Worm (Caenorhabditis elegans): ENCODE measurements around the gene del-9.

Gene del-9

ce11 chrX:3584481-3584880 lies 32.6 kb downstream of the del-9 start:
- TF ChIP-seq unc-39 (tag; optimal IDR thresholded peaks at IDR 0.05), result no peak
- peak; percentile 85 for TF ChIP-seq ces-1 (GFP tag; optimal IDR thresholded peaks at IDR 0.05)
- no peak for TF ChIP-seq lin-13 (tag; optimal IDR thresholded peaks at IDR 0.05)
- TF ChIP-seq elt-1 (tag; optimal IDR thresholded peaks at IDR 0.05; ENCODE audit: borderline replicate concordance, insufficient read depth), result no peak
- no peak for TF ChIP-seq drap-1 (GFP tag; optimal IDR thresholded peaks at IDR 0.05)
- TF ChIP-seq ceh-39 (tag; optimal IDR thresholded peaks at IDR 0.05), result no peak
- no peak for TF ChIP-seq unc-120 (tag; optimal IDR thresholded peaks at IDR 0.05; ENCODE audit: poor library complexity, severe bottlenecking)
- TF ChIP-seq mep-1 (tag; optimal IDR thresholded peaks at IDR 0.05), result no peak

ce11 chrX:3583436-3583835 lies 33.7 kb downstream of the del-9 start:
- TF ChIP-seq ceh-39 (tag; optimal IDR thresholded peaks at IDR 0.05) (no peak), sem-2 (GFP tag; optimal IDR thresholded peaks at IDR 0.05) (no peak), nhr-237 (tag; optimal IDR thresholded peaks at IDR 0.05) (no peak), flh-1 (GFP tag; optimal IDR thresholded peaks at IDR 0.05) (no peak)

- TF ChIP-seq ztf-11 (tag; optimal IDR thresholded peaks at IDR 0.05) (no peak), nhr-76 (tag; optimal IDR thresholded peaks at IDR 0.05) (no peak), lin-13 (tag; optimal IDR thresholded peaks at IDR 0.05) (no peak), tbx-8 (GFP tag; optimal IDR thresholded peaks at IDR 0.05) (no peak), ham-2 (GFP tag; optimal IDR thresholded peaks at IDR 0.05) (no peak), ceh-39 (tag; optimal IDR thresholded peaks at IDR 0.05) (no peak), hlh-1 (tag; optimal IDR thresholded peaks at IDR 0.05) (no peak), pha-4 (tag; optimal IDR thresholded peaks at IDR 0.05) (no peak), snpc-4 (tag; optimal IDR thresholded peaks at IDR 0.05) (no peak), bed-3 (GFP tag; optimal IDR thresholded peaks at IDR 0.05) (no peak), elt-1 (tag; optimal IDR thresholded peaks at IDR 0.05; ENCODE audit: borderline replicate concordance, insufficient read depth) (no peak), nhr-237 (tag; optimal IDR thresholded peaks at IDR 0.05) (no peak), sem-2 (GFP tag; optimal IDR thresholded peaks at IDR 0.05) (no peak), ceh-83 (GFP tag; optimal IDR thresholded peaks at IDR 0.05) (no peak), M03D4.4 (tag; optimal IDR thresholded peaks at IDR 0.05) (no peak)
Observed at ce11 chrX:3581813-3582212, 35.3 kb downstream of the del-9 start.

ce11 chrX:3576239-3576638 lies 40.9 kb downstream of the del-9 start, which contains the start of gene ckc-1:
TSS of gene ckc-1 (plus strand) at chrX:3576606.
- TF ChIP-seq hlh-1 (tag; optimal IDR thresholded peaks at IDR 0.05) (no peak), ztf-11 (tag; optimal IDR thresholded peaks at IDR 0.05) (no peak)

ce11 chrX:3573482-3573881 lies 43.6 kb downstream of the del-9 start, which contains the start of gene T27A10.5:
TSS of gene T27A10.5 (minus strand) at chrX:3573582.
- TF ChIP-seq flh-1 (GFP tag; optimal IDR thresholded peaks at IDR 0.05) (no peak), ceh-83 (GFP tag; optimal IDR thresholded peaks at IDR 0.05) (no peak), ceh-39 (tag; optimal IDR thresholded peaks at IDR 0.05) (no peak), bed-3 (GFP tag; optimal IDR thresholded peaks at IDR 0.05) (no peak), ham-2 (GFP tag; optimal IDR thresholded peaks at IDR 0.05) (no peak), pha-4 (tag; optimal IDR thresholded peaks at IDR 0.05) (no peak), zip-8 (tag; optimal IDR thresholded peaks at IDR 0.05) (no peak), nhr-12 (tag; optimal IDR thresholded peaks at IDR 0.05) (no peak)

ce11 chrX:3572490-3572889 lies 44.6 kb downstream of the del-9 start, which contains the start of gene vit-3:
TSS of gene vit-3 (minus strand) at chrX:3572549.
- TF ChIP-seq lsy-2 (tag; optimal IDR thresholded peaks at IDR 0.05), result no peak
- TF ChIP-seq flh-1 (GFP tag; optimal IDR thresholded peaks at IDR 0.05), result no peak
- no peak for TF ChIP-seq M03D4.4 (tag; optimal IDR thresholded peaks at IDR 0.05)
- no peak for TF ChIP-seq cnd-1 (tag; optimal IDR thresholded peaks at IDR 0.05)
- no peak for TF ChIP-seq hlh-1 (tag; optimal IDR thresholded peaks at IDR 0.05)
- TF ChIP-seq nhr-28 (tag; optimal IDR thresholded peaks at IDR 0.05), result no peak
- TF ChIP-seq blmp-1 (tag; optimal IDR thresholded peaks at IDR 0.05), result no peak
- no peak for TF ChIP-seq ceh-43 (GFP tag; optimal IDR thresholded peaks at IDR 0.05)
- no peak for TF ChIP-seq mep-1 (tag; optimal IDR thresholded peaks at IDR 0.05)

- no peak for TF ChIP-seq ceh-43 (GFP tag; optimal IDR thresholded peaks at IDR 0.05)
Observed at ce11 chrX:3566856-3567255, 50.3 kb downstream of the del-9 start.

Data from whole organism, mixed stage, embryonic.